Worm (Caenorhabditis elegans) whole organism, L4/young adult: ENCODE data around the gene bca-2.

Source experiments
- W03F9.2 ChIP-seq: fragments of 150-350 bp; optimal IDR thresholded peaks from 2 replicates; lab custom pipeline; 2014; ENCODE audit warnings: missing biosample characterization, missing genetic modification characterization
- dao-5 ChIP-seq: sonication (generic microtip); optimal IDR thresholded peaks from 2 replicates; lab custom pipeline; 2016; ENCODE audit warnings: missing genotype, missing genetic modification characterization, moderate library complexity, missing compliant biosample characterization
- him-1 ChIP-seq: sonication (generic microtip); optimal IDR thresholded peaks from 2 replicates; lab custom pipeline; 2016; ENCODE audit warnings: missing genotype, missing genetic modification reagents, missing genetic modification characterization, missing compliant biosample characterization

- TF ChIP-seq him-1 (tag; lab: Kevin White, UChicago), result no peak
- no peak for TF ChIP-seq W03F9.2
- no peak for TF ChIP-seq dao-5
Measured at ce11 chrIV:17078649-17079048, 21.4 kb downstream of the bca-2 start, which contains the start of gene Y116A8C.25.
